Fruit fly (Drosophila melanogaster) whole organism, embryonic: ENCODE measurements around the gene CG42512.

ENCODE experiments used
- Awh ChIP-seq: fragments of 200-800 bp; sonication (Bioruptor generic); IDR thresholded peaks from 2 replicates; pipeline ENCODE4, ENCODE4 v1.3.6; 2022; ENCODE audit warnings: missing biosample characterization, missing genetic modification characterization
- B-H1 ChIP-seq: fragments of 200-800 bp; sonication (Bioruptor generic); IDR thresholded peaks from 3 replicates; pipeline ENCODE4 v1.3.6; 2022; ENCODE audit warnings: missing biosample characterization, missing genetic modification characterization
- CG10209 ChIP-seq: fragments of 200-800 bp; sonication (Bioruptor generic); optimal IDR thresholded peaks from 3 replicates; lab custom pipeline; 2017; ENCODE audit warnings: missing biosample characterization, mild to moderate bottlenecking, missing genetic modification characterization, missing genetic modification reagents
- CG10431 ChIP-seq: fragments of 200-800 bp; sonication (Bioruptor generic); optimal IDR thresholded peaks from 3 replicates; lab custom pipeline; 2018; ENCODE audit warnings: missing biosample characterization, mild to moderate bottlenecking, missing genetic modification characterization
- CG11456 ChIP-seq: fragments of 200-800 bp; sonication (Bioruptor generic); IDR thresholded peaks from 3 replicates; pipeline ENCODE4 v1.3.6; 2022; ENCODE audit warnings: missing biosample characterization, missing genetic modification characterization
- CG11695 ChIP-seq: fragments of 200-800 bp; sonication (Bioruptor generic); IDR thresholded peaks from 3 replicates; pipeline ENCODE4 v1.3.6; 2022; ENCODE audit warnings: missing biosample characterization, missing genetic modification characterization
- CG11723 ChIP-seq: fragments of 200-800 bp; sonication (Bioruptor generic); optimal IDR thresholded peaks from 2 replicates; lab custom pipeline; 2017; ENCODE audit warnings: missing biosample characterization, mild to moderate bottlenecking, missing genetic modification characterization
- CG13296 ChIP-seq: fragments of 200-800 bp; sonication (Bioruptor generic); optimal IDR thresholded peaks from 3 replicates; lab custom pipeline; 2018; ENCODE audit warnings: missing biosample characterization, mild to moderate bottlenecking, missing genetic modification characterization
- CG16813 ChIP-seq: fragments of 200-800 bp; sonication (Bioruptor generic); IDR thresholded peaks from 3 replicates; pipeline ENCODE4 v1.3.6; 2022; ENCODE audit warnings: missing biosample characterization, missing genetic modification characterization; ENCODE audit not compliant: partially characterized antibody
- CG17359 ChIP-seq: fragments of 200-800 bp; sonication (Bioruptor generic); optimal IDR thresholded peaks from 3 replicates; lab custom pipeline; 2018; ENCODE audit warnings: missing biosample characterization, mild to moderate bottlenecking, missing genetic modification characterization, moderate library complexity
- CG17568 ChIP-seq: fragments of 200-800 bp; sonication (Bioruptor generic); optimal IDR thresholded peaks from 2 replicates; lab custom pipeline; 2018; ENCODE audit warnings: missing biosample characterization, mild to moderate bottlenecking, missing genetic modification characterization, moderate library complexity
- CG18262 ChIP-seq: fragments of 200-800 bp; optimal IDR thresholded peaks from 3 replicates; lab custom pipeline; 2019; ENCODE audit warnings: missing biosample characterization, mild to moderate bottlenecking, missing genetic modification characterization, moderate library complexity
- CG2116 ChIP-seq: fragments of 200-800 bp; sonication (Bioruptor generic); optimal IDR thresholded peaks from 3 replicates; lab custom pipeline; 2018; ENCODE audit warnings: missing biosample characterization, mild to moderate bottlenecking, missing genetic modification characterization
- CG2712 ChIP-seq: fragments of 200-800 bp; optimal IDR thresholded peaks from 3 replicates; lab custom pipeline; 2019; ENCODE audit warnings: missing biosample characterization, mild to moderate bottlenecking, missing genetic modification characterization, moderate library complexity
- CG34422 ChIP-seq: fragments of 200-800 bp; sonication (Bioruptor generic); IDR thresholded peaks from 3 replicates; pipeline ENCODE4 v1.3.6; 2022; ENCODE audit warnings: missing biosample characterization, missing genetic modification characterization
- CG42726 ChIP-seq: fragments of 200-800 bp; sonication (Bioruptor generic); IDR thresholded peaks from 2 replicates; pipeline ENCODE4 v1.3.6; 2022; ENCODE audit warnings: missing biosample characterization, missing genetic modification characterization; ENCODE audit not compliant: partially characterized antibody
- CG4617 ChIP-seq: fragments of 200-800 bp; sonication (Bioruptor generic); optimal IDR thresholded peaks from 3 replicates; lab custom pipeline; 2016; ENCODE audit warnings: missing biosample characterization, missing genetic modification characterization, borderline replicate concordance
- CG5245 ChIP-seq: fragments of 200-800 bp; sonication (Bioruptor generic); optimal IDR thresholded peaks from 3 replicates; lab custom pipeline; 2016; ENCODE audit warnings: missing biosample characterization, missing genetic modification characterization
- CG9727 ChIP-seq: fragments of 200-800 bp; sonication (Bioruptor generic); optimal IDR thresholded peaks from 3 replicates; lab custom pipeline; 2017; ENCODE audit warnings: missing biosample characterization, mild to moderate bottlenecking, missing genetic modification characterization
- Camta ChIP-seq: fragments of 200-800 bp; sonication (Bioruptor generic); optimal IDR thresholded peaks from 2 replicates; lab custom pipeline; 2016; ENCODE audit warnings: missing biosample characterization, missing genetic modification characterization
- Chrac-16 ChIP-seq: fragments of 200-800 bp; sonication (Bioruptor generic); optimal IDR thresholded peaks from 3 replicates; lab custom pipeline; 2016; ENCODE audit warnings: missing biosample characterization, missing genetic modification characterization
- Ets97D ChIP-seq: fragments of 200-800 bp; sonication (Bioruptor generic); optimal IDR thresholded peaks from 3 replicates; lab custom pipeline; 2016; ENCODE audit warnings: missing biosample characterization, missing genetic modification characterization
- Gsc ChIP-seq: fragments of 200-800 bp; sonication (Bioruptor generic); IDR thresholded peaks from 2 replicates; pipeline ENCODE4 v1.3.6; 2022; ENCODE audit warnings: missing biosample characterization, missing genetic modification characterization
- Hand ChIP-seq: fragments of 200-800 bp; sonication (Bioruptor generic); optimal IDR thresholded peaks from 2 replicates; lab custom pipeline; 2017; ENCODE audit warnings: mild to moderate bottlenecking, missing biosample characterization, missing genetic modification reagents, missing genetic modification characterization
- HmgZ ChIP-seq: fragments of 200-800 bp; sonication (Bioruptor generic); optimal IDR thresholded peaks from 2 replicates; lab custom pipeline; 2018; ENCODE audit warnings: missing biosample characterization, mild to moderate bottlenecking, missing genetic modification characterization
- Hr39 ChIP-seq: fragments of >200 bp; optimal IDR thresholded peaks from 2 replicates; lab custom pipeline; 2017
- Hr78 ChIP-seq, 2 experiments: fragments of 200-800 bp in 1 of 2; fragments of >200 bp in 1 of 2; sonication (Bioruptor generic) in 1 of 2; optimal IDR thresholded peaks; 2 replicates each; lab custom pipeline; 2017 to 2019; ENCODE audit warnings: missing biosample characterization in 2 of 2, missing genetic modification characterization in 2 of 2, mild to moderate bottlenecking in 1 of 2, moderate library complexity in 1 of 2
- MESR4 ChIP-seq: fragments of 200-800 bp; sonication (Bioruptor generic); optimal IDR thresholded peaks from 2 replicates; lab custom pipeline; 2018; ENCODE audit warnings: missing biosample characterization, mild to moderate bottlenecking, missing genetic modification characterization, moderate library complexity
- NK7.1 ChIP-seq: fragments of 200-800 bp; sonication (Bioruptor generic); optimal IDR thresholded peaks from 3 replicates; lab custom pipeline; 2016; ENCODE audit warnings: missing biosample characterization, missing genetic modification characterization
- Poxn ChIP-seq: fragments of 200-800 bp; sonication (Bioruptor generic); IDR thresholded peaks from 2 replicates; pipeline ENCODE4 v1.3.6; 2022; ENCODE audit warnings: missing biosample characterization, missing genetic modification characterization
- Rx ChIP-seq: fragments of 200-800 bp; sonication (Bioruptor generic); IDR thresholded peaks from 2 replicates; pipeline ENCODE4 v1.3.6; 2022; ENCODE audit warnings: missing biosample characterization, missing genetic modification characterization
- ac ChIP-seq: fragments of 200-800 bp; sonication (Bioruptor generic); optimal IDR thresholded peaks from 3 replicates; lab custom pipeline; 2017; ENCODE audit warnings: missing biosample characterization, mild to moderate bottlenecking, missing genetic modification characterization
- ara ChIP-seq: fragments of 200-800 bp; sonication (Bioruptor generic); IDR thresholded peaks from 2 replicates; pipeline ENCODE4 v1.3.6; 2022; ENCODE audit warnings: missing biosample characterization, missing genetic modification characterization
- bowl ChIP-seq: fragments of 200-800 bp; sonication (Bioruptor generic); IDR thresholded peaks from 2 replicates; pipeline ENCODE4 v1.3.6; 2022; ENCODE audit warnings: missing biosample characterization, missing genetic modification characterization
- cad ChIP-seq: fragments of >200 bp; optimal IDR thresholded peaks from 2 replicates; lab custom pipeline; 2017; ENCODE audit warnings: missing biosample characterization, missing genetic modification characterization
- cas ChIP-seq: fragments of 200-800 bp; sonication (Bioruptor generic); IDR thresholded peaks from 2 replicates; pipeline ENCODE4 v1.3.6; 2022; ENCODE audit warnings: missing biosample characterization, missing genetic modification characterization
- chm ChIP-seq: fragments of 200-800 bp; sonication (Bioruptor generic); IDR thresholded peaks from 2 replicates; pipeline ENCODE4 v1.3.6; 2022; ENCODE audit warnings: missing biosample characterization, missing genetic modification characterization
- dati ChIP-seq: fragments of 200-800 bp; sonication (Bioruptor generic); IDR thresholded peaks from 2 replicates; pipeline ENCODE4 v1.3.6; 2022; ENCODE audit warnings: missing biosample characterization, missing genetic modification characterization
- disco-r ChIP-seq: fragments of 200-800 bp; sonication (Bioruptor generic); optimal IDR thresholded peaks from 2 replicates; lab custom pipeline; 2016; ENCODE audit warnings: missing biosample characterization, missing genetic modification characterization
- dm ChIP-seq: fragments of 200-800 bp; sonication (Bioruptor generic); optimal IDR thresholded peaks from 3 replicates; lab custom pipeline; 2016; ENCODE audit warnings: missing biosample characterization, missing genetic modification characterization
- grau ChIP-seq: fragments of 200-800 bp; optimal IDR thresholded peaks from 3 replicates; lab custom pipeline; 2019; ENCODE audit warnings: missing biosample characterization, mild to moderate bottlenecking, missing genetic modification characterization, moderate library complexity
- lmd ChIP-seq: fragments of 200-800 bp; sonication (Bioruptor generic); IDR thresholded peaks from 2 replicates; pipeline ENCODE4 v1.3.6; 2022; ENCODE audit warnings: missing biosample characterization, missing genetic modification characterization
- nau ChIP-seq: fragments of 200-800 bp; sonication (Bioruptor generic); optimal IDR thresholded peaks from 3 replicates; lab custom pipeline; 2017; ENCODE audit warnings: missing biosample characterization, mild to moderate bottlenecking, missing genetic modification characterization, missing genetic modification reagents
- nmo ChIP-seq: fragments of 200-800 bp; sonication (Bioruptor generic); optimal IDR thresholded peaks from 2 replicates; lab custom pipeline; 2018; ENCODE audit warnings: missing biosample characterization, mild to moderate bottlenecking, missing genetic modification characterization, moderate library complexity
- phol ChIP-seq: fragments of 200-800 bp; sonication (Bioruptor generic); optimal IDR thresholded peaks from 3 replicates; lab custom pipeline; 2018; ENCODE audit warnings: missing biosample characterization, mild to moderate bottlenecking, missing genetic modification characterization, moderate library complexity
- ro ChIP-seq: fragments of 200-800 bp; sonication (Bioruptor generic); IDR thresholded peaks from 2 replicates; pipeline ENCODE4 v1.3.6; 2022; ENCODE audit warnings: missing biosample characterization, missing genetic modification characterization
- ssp ChIP-seq: fragments of 200-800 bp; sonication (Bioruptor generic); IDR thresholded peaks from 2 replicates; pipeline ENCODE4 v1.3.6; 2022; ENCODE audit warnings: missing biosample characterization, missing genetic modification characterization
- tap ChIP-seq: fragments of 200-800 bp; optimal IDR thresholded peaks from 3 replicates; lab custom pipeline; 2019; ENCODE audit warnings: missing biosample characterization, mild to moderate bottlenecking, missing genetic modification characterization, moderate library complexity
- tgo ChIP-seq: fragments of 200-800 bp; sonication (Bioruptor generic); IDR thresholded peaks from 3 replicates; pipeline ENCODE4 v1.3.6; 2022; ENCODE audit warnings: missing biosample characterization, missing genetic modification characterization
- tin ChIP-seq: fragments of 200-800 bp; sonication (Bioruptor generic); optimal IDR thresholded peaks from 3 replicates; lab custom pipeline; 2016; ENCODE audit warnings: missing biosample characterization, missing genetic modification characterization
- tup ChIP-seq: fragments of 200-800 bp; sonication (Bioruptor generic); optimal IDR thresholded peaks from 2 replicates; lab custom pipeline; 2016; ENCODE audit warnings: missing biosample characterization, mild to moderate bottlenecking, missing genetic modification characterization, moderate library complexity
- yki ChIP-seq: fragments of >200 bp; optimal IDR thresholded peaks from 3 replicates; lab custom pipeline; 2018
- zen ChIP-seq: fragments of 200-800 bp; sonication (Bioruptor generic); optimal IDR thresholded peaks from 3 replicates; lab custom pipeline; 2018; ENCODE audit warnings: missing biosample characterization, mild to moderate bottlenecking, missing genetic modification characterization, moderate library complexity

CG42512 gene

DNA sequence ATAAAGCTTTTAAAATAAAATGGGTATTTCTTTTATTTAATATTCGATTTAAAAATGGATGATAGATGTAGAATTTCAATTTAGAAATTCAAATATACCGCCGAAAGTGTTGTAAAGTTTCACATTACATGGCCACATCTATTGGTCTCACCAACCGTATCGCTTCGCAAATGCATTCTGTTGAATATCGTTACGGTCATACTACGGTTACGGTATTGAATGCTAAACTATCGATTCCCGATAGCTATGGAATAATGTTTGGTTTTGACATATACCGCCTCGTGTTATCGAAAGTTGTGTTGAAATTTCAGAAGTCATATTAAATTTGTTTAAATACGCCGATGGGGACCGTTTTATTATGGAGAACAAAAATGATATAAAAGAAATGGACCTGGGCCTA is at the start of gene CG42512, which contains the start of gene CG32573 (continued):
- no peak for TF ChIP-seq CG11456
- TF ChIP-seq cad = no peak
- TF ChIP-seq Chrac-16 (GFP tag; lab: Kevin White, UChicago) = no peak
- no peak for TF ChIP-seq Hr39
- no peak for TF ChIP-seq CG18262 (tag; lab: Kevin White, UChicago)
- TF ChIP-seq Poxn (GFP tag; lab: Robert Waterston, UW) = no peak
- TF ChIP-seq Awh = no peak
- TF ChIP-seq yki (lab: Kevin White, UChicago) = no peak
- TF ChIP-seq bowl = no peak
- no peak for TF ChIP-seq CG17568 (GFP tag; lab: Kevin White, UChicago)
- TF ChIP-seq tin (GFP tag; lab: Kevin White, UChicago) = no peak
- TF ChIP-seq CG42726 (GFP tag; lab: Robert Waterston, UW) = peak; percentile 4; the same call in 1 of the 2 replicates
- peak; percentile 20 for TF ChIP-seq phol (tag; lab: Kevin White, UChicago)
- no peak for TF ChIP-seq tup (GFP tag; lab: Kevin White, UChicago)
- no peak for TF ChIP-seq tgo (GFP tag; lab: Robert Waterston, UW)
- TF ChIP-seq dati (GFP tag; lab: Robert Waterston, UW) = no peak
- TF ChIP-seq lmd = no peak
- no peak for TF ChIP-seq B-H1
- no peak for TF ChIP-seq ro
- no peak for TF ChIP-seq nau
- no peak for TF ChIP-seq chm (GFP tag; lab: Robert Waterston, UW)
- no peak for TF ChIP-seq CG34422 (GFP tag; lab: Robert Waterston, UW)
- TF ChIP-seq CG11695 (GFP tag; lab: Robert Waterston, UW) = no peak
- TF ChIP-seq CG2712 (tag; lab: Kevin White, UChicago) = peak; percentile 12
- TF ChIP-seq Ets97D (GFP tag; lab: Kevin White, UChicago) = peak; percentile 71
- no peak for TF ChIP-seq disco-r (GFP tag; lab: Kevin White, UChicago)
- TF ChIP-seq CG17359 (tag; lab: Kevin White, UChicago) = no peak
- peak; percentile 11 for TF ChIP-seq MESR4 (GFP tag; lab: Kevin White, UChicago)
- TF ChIP-seq dm (GFP tag; lab: Kevin White, UChicago) = no peak
- TF ChIP-seq CG13296 (GFP tag; lab: Kevin White, UChicago) = no peak
- TF ChIP-seq CG2116 (GFP tag; lab: Kevin White, UChicago) = peak; percentile 71
- no peak for TF ChIP-seq cas (GFP tag; lab: Robert Waterston, UW)
- no peak for TF ChIP-seq Rx (GFP tag; lab: Robert Waterston, UW)
- peak; percentile 23 for TF ChIP-seq nmo
- no peak for TF ChIP-seq Gsc (GFP tag; lab: Robert Waterston, UW)
- no peak for TF ChIP-seq NK7.1 (GFP tag; lab: Kevin White, UChicago)
- TF ChIP-seq CG4617 = no peak
- TF ChIP-seq zen (tag; lab: Kevin White, UChicago) = no peak
- TF ChIP-seq CG10431 = no peak
- TF ChIP-seq Hand (GFP tag; lab: Kevin White, UChicago) = no peak
- no peak for TF ChIP-seq ssp (GFP tag; lab: Robert Waterston, UW)
- no peak for TF ChIP-seq ara
- no peak for TF ChIP-seq ac (GFP tag; lab: Kevin White, UChicago)
- TF ChIP-seq Hr78 (GFP tag; optimal IDR thresholded peaks at IDR 0.05; lab: Kevin White, UChicago) = no peak
- TF ChIP-seq grau (tag; lab: Kevin White, UChicago) = no peak
- peak; percentile 67 for TF ChIP-seq CG16813 (GFP tag; lab: Robert Waterston, UW)
- TF ChIP-seq Camta (GFP tag; lab: Kevin White, UChicago) = no peak
- TF ChIP-seq CG10209 = no peak
- TF ChIP-seq CG11723 (GFP tag; lab: Kevin White, UChicago) = no peak
- TF ChIP-seq HmgZ (tag; lab: Kevin White, UChicago) = peak; percentile 49
- no peak for TF ChIP-seq CG9727 (GFP tag; lab: Kevin White, UChicago)
- TF ChIP-seq tap = no peak
- TF ChIP-seq CG5245 (GFP tag; lab: Kevin White, UChicago) = no peak
